Worm (Caenorhabditis elegans): ENCODE measurements around the gene H35N09.1.

- no peak for TF ChIP-seq ets-7 (tag; optimal IDR thresholded peaks at IDR 0.05)
- TF ChIP-seq tbx-11 (GFP tag; IDR thresholded peaks at IDR 0.05): no peak
- TF ChIP-seq scrt-1 (GFP tag; IDR thresholded peaks at IDR 0.05): no peak
- no peak for TF ChIP-seq flt-1 (GFP tag; IDR thresholded peaks at IDR 0.05)
- TF ChIP-seq ceh-36 (tag; optimal IDR thresholded peaks at IDR 0.05): no peak
Observed at ce11 chrX:8592881-8593280, 12.3 kb upstream of the H35N09.1 start, which contains the start of gene nlp-7.

Data from whole organism, early embryonic.